Fruit fly (Drosophila melanogaster) whole organism, adult: ENCODE results near the gene SrpRbeta.

ENCODE experiments used
- CG11617 ChIP-seq: fragments of 200-800 bp; sonication (Bioruptor generic); optimal IDR thresholded peaks from 2 replicates; lab custom pipeline; 2017; ENCODE audit warnings: mild to moderate bottlenecking, missing biosample characterization, missing genetic modification reagents, missing genetic modification characterization
- CG12768 ChIP-seq: fragments of 200-800 bp; sonication (Bioruptor generic); optimal IDR thresholded peaks from 2 replicates; lab custom pipeline; 2017; ENCODE audit warnings: missing biosample characterization, missing genetic modification characterization, mild to moderate bottlenecking, moderate library complexity, missing genetic modification reagents
- CG14711 ChIP-seq: fragments of 200-800 bp; sonication (Bioruptor generic); optimal IDR thresholded peaks from 2 replicates; lab custom pipeline; 2018; ENCODE audit warnings: missing biosample characterization, mild to moderate bottlenecking, missing genetic modification characterization, moderate library complexity
- CG1620 ChIP-seq: fragments of 200-800 bp; sonication (Bioruptor generic); optimal IDR thresholded peaks from 2 replicates; lab custom pipeline; 2016; ENCODE audit warnings: missing biosample characterization, missing genetic modification characterization
- CG33017 ChIP-seq: fragments of 200-800 bp; sonication (Bioruptor generic); optimal IDR thresholded peaks from 2 replicates; lab custom pipeline; 2018; ENCODE audit warnings: missing biosample characterization, mild to moderate bottlenecking, missing genetic modification characterization, moderate library complexity
- CG5204 ChIP-seq: fragments of 200-800 bp; sonication (Bioruptor generic); optimal IDR thresholded peaks from 2 replicates; lab custom pipeline; 2016; ENCODE audit warnings: missing biosample characterization, missing genetic modification characterization
- CG7045 ChIP-seq: fragments of 200-800 bp; sonication (Bioruptor generic); optimal IDR thresholded peaks from 2 replicates; lab custom pipeline; 2017; ENCODE audit warnings: missing biosample characterization, mild to moderate bottlenecking, missing genetic modification characterization
- CG7101 ChIP-seq: fragments of 200-800 bp; sonication (Bioruptor generic); optimal IDR thresholded peaks from 2 replicates; lab custom pipeline; 2018; ENCODE audit warnings: missing biosample characterization, mild to moderate bottlenecking, missing genetic modification characterization, moderate library complexity
- Clk ChIP-seq: fragments of 200-800 bp; sonication (Bioruptor generic); optimal IDR thresholded peaks from 2 replicates; lab custom pipeline; 2017; ENCODE audit warnings: missing biosample characterization, missing genetic modification characterization
- Crg-1 ChIP-seq: fragments of 200-800 bp; sonication (Bioruptor generic); optimal IDR thresholded peaks from 2 replicates; lab custom pipeline; 2016; ENCODE audit warnings: missing biosample characterization, missing genetic modification characterization
- Hr96 ChIP-seq: fragments of 200-800 bp; sonication (Bioruptor generic); optimal IDR thresholded peaks from 2 replicates; lab custom pipeline; 2016; ENCODE audit warnings: missing biosample characterization, missing genetic modification characterization
- Mnt ChIP-seq: fragments of 200-800 bp; sonication (Bioruptor generic); optimal IDR thresholded peaks from 2 replicates; lab custom pipeline; 2016; ENCODE audit warnings: missing biosample characterization, mild to moderate bottlenecking, missing genetic modification characterization
- bab1 ChIP-seq: fragments of 200-800 bp; sonication (Bioruptor generic); optimal IDR thresholded peaks from 3 replicates; lab custom pipeline; 2019; ENCODE audit warnings: missing biosample characterization, mild to moderate bottlenecking, missing genetic modification characterization, moderate library complexity
- cic ChIP-seq: fragments of 200-800 bp; sonication (Bioruptor generic); optimal IDR thresholded peaks from 2 replicates; lab custom pipeline; 2017; ENCODE audit warnings: missing biosample characterization, mild to moderate bottlenecking, missing genetic modification characterization, moderate library complexity
- cnc ChIP-seq, 2 experiments: fragments of >200 bp; optimal IDR thresholded peaks; 2 replicates each; lab custom pipeline; 2017
- kay ChIP-seq: fragments of 200-800 bp; sonication (Bioruptor generic); peaks from one replicate; lab custom pipeline; 2016; ENCODE audit warnings: missing biosample characterization, missing genetic modification characterization, borderline replicate concordance
- ovo ChIP-seq: fragments of 200-800 bp; sonication (Bioruptor generic); optimal IDR thresholded peaks from 2 replicates; lab custom pipeline; 2016; ENCODE audit warnings: missing biosample characterization, missing genetic modification characterization
- pad ChIP-seq: fragments of 200-800 bp; sonication (Bioruptor generic); optimal IDR thresholded peaks from 3 replicates; lab custom pipeline; 2017; ENCODE audit warnings: missing biosample characterization, missing genetic modification characterization, mild to moderate bottlenecking, moderate library complexity, missing genetic modification reagents
- tj ChIP-seq: fragments of 200-800 bp; sonication (Bioruptor generic); optimal IDR thresholded peaks from 3 replicates; lab custom pipeline; 2017; ENCODE audit warnings: missing biosample characterization, mild to moderate bottlenecking, missing genetic modification characterization, moderate library complexity
- toe ChIP-seq: fragments of 200-800 bp; sonication (Bioruptor generic); optimal IDR thresholded peaks from 2 replicates; lab custom pipeline; 2016; ENCODE audit warnings: missing biosample characterization, missing genetic modification characterization

SrpRbeta gene

DNA sequence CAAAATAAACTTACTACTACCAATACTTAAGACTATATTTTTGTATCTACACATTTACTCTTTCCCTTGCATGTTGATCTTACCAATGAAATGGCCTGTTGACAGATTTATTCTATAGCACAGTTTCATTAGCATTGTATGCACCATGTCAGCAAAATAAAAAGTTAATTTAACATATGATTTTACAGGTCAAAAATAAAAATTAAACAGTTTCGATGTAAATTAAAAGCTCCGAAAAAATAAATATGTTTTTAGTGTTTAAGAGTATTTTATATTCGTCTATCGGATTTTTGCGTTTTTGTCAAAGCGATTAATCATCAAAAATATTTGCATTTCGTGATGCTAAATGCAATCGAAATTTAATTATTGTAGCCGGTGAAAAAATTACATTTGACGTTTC, 28.3 kb upstream of the SrpRbeta start:
- TF ChIP-seq Crg-1 (no peak), CG5204 (GFP tag; lab: Kevin White, UChicago) (no peak), cnc (optimal IDR thresholded peaks at IDR 0.05; lab: Kevin White, UChicago) (no peak), CG33017 (tag; lab: Kevin White, UChicago) (no peak), cic (GFP tag; lab: Kevin White, UChicago) (no peak), CG14711 (tag; lab: Kevin White, UChicago) (no peak)

- TF ChIP-seq toe: no peak
- no peak for TF ChIP-seq ovo (GFP tag; lab: Kevin White, UChicago)
- TF ChIP-seq Crg-1: no peak
- no peak for TF ChIP-seq CG5204 (GFP tag; lab: Kevin White, UChicago)
- TF ChIP-seq CG7101 (tag; lab: Kevin White, UChicago): no peak
- TF ChIP-seq Clk: no peak
- TF ChIP-seq bab1: no peak
- no peak for TF ChIP-seq kay (GFP tag; lab: Kevin White, UChicago)
- TF ChIP-seq tj (GFP tag; lab: Kevin White, UChicago): no peak
- TF ChIP-seq Mnt (GFP tag; lab: Kevin White, UChicago): no peak
- no peak for TF ChIP-seq CG12768 (GFP tag; lab: Kevin White, UChicago)
- no peak for TF ChIP-seq CG1620 (GFP tag; lab: Kevin White, UChicago)
- no peak for TF ChIP-seq Hr96 (GFP tag; lab: Kevin White, UChicago)
- TF ChIP-seq CG33017 (tag; lab: Kevin White, UChicago): no peak
- no peak for TF ChIP-seq CG14711 (tag; lab: Kevin White, UChicago)
- TF ChIP-seq cnc (optimal IDR thresholded peaks at IDR 0.05; lab: Kevin White, UChicago): no peak
- no peak for TF ChIP-seq CG11617
These were observed 26.5 kb upstream of the SrpRbeta start for dm6 chr3L:8746519-8746918.

dm6 chr3L:8745210-8745609, 25.2 kb upstream of the SrpRbeta start, which contains the start of gene Prm:
Gene Prm, minus strand, starts transcription at chr3L:8745310.
- TF ChIP-seq CG7045 (GFP tag; lab: Kevin White, UChicago) (no peak), Hr96 (GFP tag; lab: Kevin White, UChicago) (no peak), cnc (optimal IDR thresholded peaks at IDR 0.05; lab: Kevin White, UChicago) (no peak), kay (GFP tag; lab: Kevin White, UChicago) (peak; percentile 22)

DNA sequence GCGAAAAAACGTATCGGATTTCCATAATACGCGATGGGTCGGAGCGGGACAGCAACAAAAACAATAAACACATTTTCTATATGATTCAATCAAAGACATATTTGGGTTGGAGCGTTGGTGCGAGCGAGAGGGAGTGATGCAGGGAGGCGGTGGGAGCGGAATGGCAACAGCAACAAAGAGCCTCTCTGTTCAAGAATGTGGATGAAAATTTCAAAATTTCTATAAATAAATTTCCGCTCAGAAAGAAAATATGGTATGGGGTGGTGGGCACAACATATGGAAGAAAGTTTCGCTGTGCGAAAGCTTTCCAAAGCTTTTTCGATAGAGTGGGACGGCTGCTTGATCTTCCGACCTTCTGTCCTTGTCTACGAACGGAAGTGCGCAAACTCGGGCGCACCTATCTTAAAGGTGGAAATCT, 21.0 kb upstream of the SrpRbeta start:
- TF ChIP-seq CG33017 (tag; lab: Kevin White, UChicago) (no peak), tj (GFP tag; lab: Kevin White, UChicago) (peak; percentile 22), Clk (no peak), Hr96 (GFP tag; lab: Kevin White, UChicago) (peak; percentile 17), toe (no peak), CG7101 (tag; lab: Kevin White, UChicago) (peak; percentile 42), CG14711 (tag; lab: Kevin White, UChicago) (peak; percentile 20), ovo (GFP tag; lab: Kevin White, UChicago) (peak; percentile 30), CG7045 (GFP tag; lab: Kevin White, UChicago) (no peak), bab1 (no peak), CG12768 (GFP tag; lab: Kevin White, UChicago) (no peak), CG11617 (peak; percentile 26), Mnt (GFP tag; lab: Kevin White, UChicago) (no peak), CG5204 (GFP tag; lab: Kevin White, UChicago) (no peak), cic (GFP tag; lab: Kevin White, UChicago) (no peak), Crg-1 (no peak), CG1620 (GFP tag; lab: Kevin White, UChicago) (no peak), cnc (optimal IDR thresholded peaks at IDR 0.05; lab: Kevin White, UChicago) (no peak), pad (GFP tag; lab: Kevin White, UChicago) (peak; percentile 38), kay (GFP tag; lab: Kevin White, UChicago) (no peak)

DNA sequence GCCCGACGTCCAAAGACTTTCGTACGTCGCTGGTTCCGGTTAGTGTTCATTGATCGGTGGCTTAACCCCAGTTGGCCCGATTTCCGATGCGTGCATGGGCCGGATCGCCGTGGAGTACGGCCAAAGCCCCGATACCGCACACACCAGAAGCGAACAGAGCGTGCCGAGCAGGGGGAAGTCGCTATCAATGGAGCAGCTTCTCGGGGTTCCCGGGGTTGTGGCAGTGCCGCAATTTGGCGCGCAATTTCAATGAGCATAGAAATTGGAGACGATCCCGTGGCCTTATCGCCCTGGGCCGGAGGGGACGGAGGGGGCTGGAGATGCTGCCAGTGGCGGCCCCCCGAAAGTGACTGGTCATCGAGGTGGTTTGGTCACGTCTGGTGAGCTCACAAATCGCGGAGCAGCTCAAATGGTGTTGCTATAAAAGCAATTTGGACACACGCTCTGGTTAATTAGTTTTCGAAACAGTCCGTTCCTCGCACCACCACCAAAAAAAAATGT, 11.5 kb upstream of the SrpRbeta start, which contains the start of gene Cp16:
TSS of gene Cp16 (plus strand) at position 451 of the 501 bp plus-strand sequence.
- TF ChIP-seq Mnt (GFP tag; lab: Kevin White, UChicago) (no peak), pad (GFP tag; lab: Kevin White, UChicago) (no peak), cic (GFP tag; lab: Kevin White, UChicago) (peak; percentile 72)

DNA sequence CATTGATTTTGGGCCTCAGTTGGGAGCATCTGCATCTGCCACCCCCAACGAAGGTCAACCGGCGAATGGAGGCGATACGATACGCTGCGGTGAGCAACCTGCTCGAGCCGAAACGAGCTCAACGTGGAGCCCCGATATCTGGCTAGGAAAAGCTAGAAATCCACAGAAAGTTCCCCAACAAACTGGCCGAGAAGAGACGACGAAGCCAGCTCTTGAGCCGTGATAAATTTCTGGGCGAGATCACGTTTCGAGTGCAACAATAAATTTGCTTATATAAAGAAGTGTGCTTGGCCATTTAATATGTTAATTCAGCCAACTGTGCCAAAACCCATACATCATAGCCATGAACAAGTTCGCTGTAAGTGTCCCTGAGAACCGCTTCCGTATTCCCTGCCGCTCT, 9.5 kb upstream of the SrpRbeta start, which contains the start of gene Cp19:
TSS of gene Cp19 (plus strand) at position 301 of the 400 bp plus-strand sequence.
- TF ChIP-seq Crg-1 (no peak), CG12768 (GFP tag; lab: Kevin White, UChicago) (no peak), CG7045 (GFP tag; lab: Kevin White, UChicago) (no peak), cnc (optimal IDR thresholded peaks at IDR 0.05; lab: Kevin White, UChicago) (no peak), Mnt (GFP tag; lab: Kevin White, UChicago) (no peak), cic (GFP tag; lab: Kevin White, UChicago) (no peak), CG14711 (tag; lab: Kevin White, UChicago) (no peak)

- TF ChIP-seq tj (GFP tag; lab: Kevin White, UChicago) (no peak), CG33017 (tag; lab: Kevin White, UChicago) (no peak), toe (no peak), Crg-1 (no peak), CG14711 (tag; lab: Kevin White, UChicago) (no peak), CG5204 (GFP tag; lab: Kevin White, UChicago) (no peak), CG7045 (GFP tag; lab: Kevin White, UChicago) (no peak), ovo (GFP tag; lab: Kevin White, UChicago) (no peak), cic (GFP tag; lab: Kevin White, UChicago) (no peak), Clk (no peak), kay (GFP tag; lab: Kevin White, UChicago) (no peak), Mnt (GFP tag; lab: Kevin White, UChicago) (no peak), CG1620 (GFP tag; lab: Kevin White, UChicago) (no peak)
These were observed 8.2 kb upstream of the SrpRbeta start, which contains the start of gene Cp15 for dm6 chr3L:8728181-8728580. Gene Cp15, plus strand, starts transcription at chr3L:8728481.
